Worm (Caenorhabditis elegans) whole organism, early embryonic: ENCODE measurements around the gene grl-4.

Source experiments
- B0310.2 ChIP-seq: sonication (generic microtip); optimal IDR thresholded peaks from 2 replicates; lab custom pipeline; 2016; ENCODE audit warnings: mild to moderate bottlenecking, missing genetic modification characterization, missing compliant biosample characterization
- ama-1 ChIP-seq: fragments of 150-350 bp; optimal IDR thresholded peaks from 2 replicates; lab custom pipeline; 2014
- ceh-13 ChIP-seq: fragments of 200-800 bp; sonication (Bioruptor generic); optimal IDR thresholded peaks from 2 replicates; lab custom pipeline; 2018; ENCODE audit warnings: mild to moderate bottlenecking, missing genetic modification characterization, missing compliant biosample characterization
- ceh-36 ChIP-seq: sonication (generic microtip); optimal IDR thresholded peaks from 2 replicates; lab custom pipeline; 2016; ENCODE audit warnings: missing genetic modification characterization, inconsistent platforms, missing compliant biosample characterization
- flt-1 ChIP-seq: fragments of 200-800 bp; sonication (Bioruptor generic); IDR thresholded peaks from 2 replicates; pipeline ENCODE4 v1.3.6; 2022; ENCODE audit warnings: missing genetic modification characterization, missing compliant biosample characterization
- hmbx-1 ChIP-seq: sonication (generic microtip); optimal IDR thresholded peaks from 2 replicates; lab custom pipeline; 2016; ENCODE audit warnings: mild to moderate bottlenecking, missing genetic modification characterization, missing compliant biosample characterization
- hmg-4 ChIP-seq: fragments of 200-800 bp; sonication (Bioruptor generic); optimal IDR thresholded peaks from 2 replicates; lab custom pipeline; 2018; ENCODE audit warnings: mild to moderate bottlenecking, missing genetic modification characterization, missing compliant biosample characterization
- hnd-1 ChIP-seq: sonication (generic microtip); optimal IDR thresholded peaks from 2 replicates; lab custom pipeline; 2016; ENCODE audit warnings: missing genetic modification characterization, missing compliant biosample characterization
- tra-4 ChIP-seq: sonication (generic microtip); optimal IDR thresholded peaks from 2 replicates; lab custom pipeline; 2017; ENCODE audit warnings: missing genetic modification characterization, missing compliant biosample characterization

- TF ChIP-seq B0310.2 (tag; lab: Kevin White, UChicago): no peak
- TF ChIP-seq hnd-1: no peak
- TF ChIP-seq flt-1 (GFP tag; lab: Robert Waterston, UW): no peak
- no peak for TF ChIP-seq ama-1
- TF ChIP-seq hmg-4 (GFP tag; lab: Kevin White, UChicago): no peak
- no peak for TF ChIP-seq ceh-13 (GFP tag; lab: Kevin White, UChicago)
- TF ChIP-seq ceh-36: no peak
- TF ChIP-seq tra-4 (tag; lab: Kevin White, UChicago): no peak
- no peak for TF ChIP-seq hmbx-1 (tag; lab: Kevin White, UChicago)
Measured at ce11 chrIV:7260587-7260986, 50.0 kb downstream of the grl-4 start, which contains the start of gene C06E4.3.
